Fruit fly (Drosophila melanogaster): ENCODE measurements around the gene CG32572.

CG32572 gene

dm6 chrX:16690499-16690898 lies 30.5 kb upstream of the CG32572 start (continued):
- no peak for TF ChIP-seq CG6765 (GFP tag; optimal IDR thresholded peaks at IDR 0.05)
- TF ChIP-seq fd96Cb (tag; optimal IDR thresholded peaks at IDR 0.05): no peak
- no peak for TF ChIP-seq pros (GFP tag; optimal IDR thresholded peaks at IDR 0.05)
- TF ChIP-seq CG2129 (GFP tag; IDR thresholded peaks at IDR 0.05; ENCODE audit: partially characterized antibody): no peak
- peak; percentile 7 for TF ChIP-seq CG8089 (GFP tag; optimal IDR thresholded peaks at IDR 0.05)
- no peak for TF ChIP-seq CG4707 (GFP tag; optimal IDR thresholded peaks at IDR 0.05)
- no peak for TF ChIP-seq CG18619 (GFP tag; optimal IDR thresholded peaks at IDR 0.05)
- TF ChIP-seq MTF-1 (GFP tag; optimal IDR thresholded peaks at IDR 0.05; ENCODE audit: borderline replicate concordance): no peak
- TF ChIP-seq fd3F (GFP tag; optimal IDR thresholded peaks at IDR 0.05): no peak
- no peak for TF ChIP-seq CG5180 (GFP tag; optimal IDR thresholded peaks at IDR 0.05)
- no peak for TF ChIP-seq lola (GFP tag; optimal IDR thresholded peaks at IDR 0.05)
- TF ChIP-seq so (GFP tag; IDR thresholded peaks at IDR 0.05): 0 out of 3 replicates have a peak, but pooled peaks have one; percentile 38
- TF ChIP-seq CG9817 (tag; optimal IDR thresholded peaks at IDR 0.05): no peak
- TF ChIP-seq CG15601 (tag; optimal IDR thresholded peaks at IDR 0.05): no peak
- TF ChIP-seq knrl (GFP tag; IDR thresholded peaks at IDR 0.05; ENCODE audit: partially characterized antibody): no peak
- no peak for TF ChIP-seq p53 (GFP tag; optimal IDR thresholded peaks at IDR 0.05)
- TF ChIP-seq otp (GFP tag; IDR thresholded peaks at IDR 0.05): 0 out of 3 replicates have a peak, but pooled peaks have one; percentile 40
- TF ChIP-seq Bdp1 (GFP tag; optimal IDR thresholded peaks at IDR 0.05): no peak
- TF ChIP-seq CG7556 (GFP tag; optimal IDR thresholded peaks at IDR 0.05): no peak
- TF ChIP-seq CG10147 (GFP tag; optimal IDR thresholded peaks at IDR 0.05): no peak
- TF ChIP-seq B-H2 (GFP tag; optimal IDR thresholded peaks at IDR 0.05): no peak
- TF ChIP-seq crol (GFP tag; IDR thresholded peaks at IDR 0.05): no peak
- peak; percentile 28 for TF ChIP-seq Oli (tag; optimal IDR thresholded peaks at IDR 0.05)
- TF ChIP-seq br (optimal IDR thresholded peaks at IDR 0.05): no peak
- TF ChIP-seq ro (GFP tag; IDR thresholded peaks at IDR 0.05): no peak
- TF ChIP-seq Dip2 (GFP tag; IDR thresholded peaks at IDR 0.05): no peak
- no peak for TF ChIP-seq tll (GFP tag; optimal IDR thresholded peaks at IDR 0.05)
- no peak for TF ChIP-seq Dll (GFP tag; IDR thresholded peaks at IDR 0.05; ENCODE audit: partially characterized antibody)
- TF ChIP-seq Optix (GFP tag; IDR thresholded peaks at IDR 0.05): no peak
- no peak for TF ChIP-seq CG17186 (GFP tag; optimal IDR thresholded peaks at IDR 0.05)
- TF ChIP-seq Mes4 (GFP tag; optimal IDR thresholded peaks at IDR 0.05): no peak
- TF ChIP-seq CG6683 (GFP tag; optimal IDR thresholded peaks at IDR 0.05): no peak
- no peak for TF ChIP-seq CG11696 (GFP tag; IDR thresholded peaks at IDR 0.05)
- TF ChIP-seq ken (GFP tag; IDR thresholded peaks at IDR 0.05): peak; percentile 58; the same call in 1 of the 3 replicates
- no peak for TF ChIP-seq dati (GFP tag; IDR thresholded peaks at IDR 0.05)
- TF ChIP-seq dm (GFP tag; optimal IDR thresholded peaks at IDR 0.05): no peak
- no peak for TF ChIP-seq D19B (GFP tag; optimal IDR thresholded peaks at IDR 0.05)
- no peak for TF ChIP-seq PHDP (tag; optimal IDR thresholded peaks at IDR 0.05)
- TF ChIP-seq CG7987 (GFP tag; optimal IDR thresholded peaks at IDR 0.05): no peak
- TF ChIP-seq CG10462 (GFP tag; optimal IDR thresholded peaks at IDR 0.05): no peak
- TF ChIP-seq al (GFP tag; IDR thresholded peaks at IDR 0.05): no peak
- no peak for TF ChIP-seq CG33213 (GFP tag; optimal IDR thresholded peaks at IDR 0.05)
- no peak for TF ChIP-seq tio (GFP tag; optimal IDR thresholded peaks at IDR 0.05)
- TF ChIP-seq Asciz (GFP tag; optimal IDR thresholded peaks at IDR 0.05): no peak
- no peak for TF ChIP-seq CG8359 (GFP tag; optimal IDR thresholded peaks at IDR 0.05; ENCODE audit: borderline replicate concordance)
- TF ChIP-seq dan (GFP tag; IDR thresholded peaks at IDR 0.05): no peak
